Worm (Caenorhabditis elegans) whole organism, L1 larva: ENCODE data around the gene inx-8.

Experiments used
- C04F5.9 ChIP-seq: sonication (generic microtip); optimal IDR thresholded peaks from 2 replicates; lab custom pipeline; 2016; ENCODE audit warnings: missing genetic modification characterization, missing compliant biosample characterization
- C16A3.4 ChIP-seq: fragments of 150-350 bp; optimal IDR thresholded peaks from 2 replicates; lab custom pipeline; 2014; ENCODE audit warnings: missing biosample characterization, missing genetic modification characterization
- aha-1 ChIP-seq: fragments of 150-350 bp; optimal IDR thresholded peaks from 2 replicates; lab custom pipeline; 2014; ENCODE audit warnings: missing biosample characterization, missing genetic modification characterization
- alr-1 ChIP-seq: fragments of 200-800 bp; sonication (Bioruptor generic); optimal IDR thresholded peaks from 2 replicates; lab custom pipeline; 2018; ENCODE audit warnings: borderline replicate concordance, mild to moderate bottlenecking, missing genetic modification characterization, missing compliant biosample characterization
- aly-2 ChIP-seq: fragments of 150-350 bp; optimal IDR thresholded peaks from 2 replicates; lab custom pipeline; 2014; ENCODE audit warnings: missing biosample characterization, missing genetic modification characterization
- ama-1 ChIP-seq: fragments of 150-350 bp; optimal IDR thresholded peaks from 2 replicates; lab custom pipeline; 2014
- blmp-1 ChIP-seq: fragments of 150-350 bp; optimal IDR thresholded peaks from 2 replicates; lab custom pipeline; 2014; ENCODE audit warnings: missing biosample characterization, missing genetic modification characterization
- ceh-63 ChIP-seq: fragments of 200-800 bp; sonication (Bioruptor generic); optimal IDR thresholded peaks from 2 replicates; lab custom pipeline; 2018; ENCODE audit warnings: mild to moderate bottlenecking, missing genetic modification characterization, missing compliant biosample characterization
- ceh-8 ChIP-seq: fragments of 200-800 bp; sonication (Bioruptor generic); optimal IDR thresholded peaks from 2 replicates; lab custom pipeline; 2018; ENCODE audit warnings: mild to moderate bottlenecking, missing genetic modification characterization, moderate library complexity, missing compliant biosample characterization
- ceh-88 ChIP-seq: fragments of 200-800 bp; sonication (Bioruptor generic); IDR thresholded peaks from 2 replicates; pipeline ENCODE4 v1.3.6; 2022; ENCODE audit warnings: missing genetic modification characterization, missing compliant biosample characterization
- ceh-90 ChIP-seq: sonication (generic microtip); optimal IDR thresholded peaks from 2 replicates; lab custom pipeline; 2016; ENCODE audit warnings: missing genetic modification characterization, missing compliant biosample characterization
- dsc-1 ChIP-seq: sonication (generic microtip); optimal IDR thresholded peaks from 2 replicates; lab custom pipeline; 2016; ENCODE audit warnings: mild to moderate bottlenecking, missing genetic modification characterization, missing compliant biosample characterization
- efl-1 ChIP-seq, 4 experiments: fragments of 150-350 bp; optimal IDR thresholded peaks in 3 of 4; peaks in 1 of 4; 1 replicate in 1 of 4; 2 replicates in 3 of 4; lab custom pipeline; 2014; ENCODE audit warnings: missing biosample characterization in 2 of 4, missing genetic modification characterization in 2 of 4, missing genetic modification reagents in 2 of 4
- egl-27 ChIP-seq, 2 experiments: fragments of 150-350 bp in 1 of 2; sonication (generic microtip); optimal IDR thresholded peaks; 3 replicates each; lab custom pipeline; 2017 to 2018; ENCODE audit warnings: missing biosample characterization in 2 of 2, missing genetic modification characterization in 2 of 2, missing genetic modification reagents in 2 of 2
- ets-5 ChIP-seq: fragments of 200-800 bp; sonication (Bioruptor generic); IDR thresholded peaks from 2 replicates; pipeline ENCODE4 v1.3.6; 2022; ENCODE audit warnings: missing genetic modification characterization, missing compliant biosample characterization
- fkh-10 ChIP-seq: sonication (generic microtip); optimal IDR thresholded peaks from 2 replicates; lab custom pipeline; 2017; ENCODE audit warnings: missing biosample characterization, missing genetic modification reagents, missing genetic modification characterization
- fkh-4 ChIP-seq: sonication (generic microtip); optimal IDR thresholded peaks from 2 replicates; lab custom pipeline; 2016; ENCODE audit warnings: missing compliant biosample characterization, missing genetic modification characterization, borderline replicate concordance
- fkh-8 ChIP-seq: sonication (generic microtip); optimal IDR thresholded peaks from 2 replicates; lab custom pipeline; 2016; ENCODE audit warnings: mild to moderate bottlenecking, missing genetic modification characterization, missing compliant biosample characterization
- fos-1 ChIP-seq: fragments of 150-350 bp; optimal IDR thresholded peaks from 2 replicates; lab custom pipeline; 2014; ENCODE audit warnings: missing biosample characterization, missing genetic modification characterization
- grh-1 ChIP-seq: fragments of 200-800 bp; sonication (Bioruptor generic); IDR thresholded peaks from 2 replicates; pipeline ENCODE4 v1.3.6; 2022; ENCODE audit warnings: missing genetic modification reagents, missing genetic modification characterization, missing compliant biosample characterization
- hlh-4 ChIP-seq: sonication (generic microtip); optimal IDR thresholded peaks from 2 replicates; lab custom pipeline; 2016; ENCODE audit warnings: mild to moderate bottlenecking, missing genetic modification characterization, missing compliant biosample characterization
- hpl-2 ChIP-seq: fragments of 150-350 bp; optimal IDR thresholded peaks from 2 replicates; lab custom pipeline; 2014; ENCODE audit warnings: missing biosample characterization, missing genetic modification reagents, missing genetic modification characterization
- irx-1 ChIP-seq: sonication (generic microtip); optimal IDR thresholded peaks from 2 replicates; lab custom pipeline; 2016; ENCODE audit warnings: missing genetic modification characterization, missing compliant biosample characterization
- isw-1 ChIP-seq: fragments of 200-800 bp; sonication (Bioruptor generic); IDR thresholded peaks from 2 replicates; pipeline ENCODE4 v1.3.6; 2022; ENCODE audit warnings: missing genetic modification characterization, missing compliant biosample characterization
- jun-1 ChIP-seq: fragments of 150-350 bp; optimal IDR thresholded peaks from 2 replicates; lab custom pipeline; 2014; ENCODE audit warnings: missing biosample characterization, missing genetic modification reagents, missing genetic modification characterization
- lin-13 ChIP-seq: fragments of 150-350 bp; optimal IDR thresholded peaks from 2 replicates; lab custom pipeline; 2014; ENCODE audit warnings: missing biosample characterization, missing genetic modification reagents, missing genetic modification characterization
- lin-15B ChIP-seq: fragments of 150-350 bp; sonication (generic microtip); optimal IDR thresholded peaks from 3 replicates; lab custom pipeline; 2014; ENCODE audit warnings: missing biosample characterization, missing genetic modification characterization
- lin-35 ChIP-seq, 2 experiments: fragments of 150-350 bp; optimal IDR thresholded peaks; 2 replicates each; lab custom pipeline; 2014; ENCODE audit warnings: missing biosample characterization in 2 of 2, missing genetic modification characterization in 2 of 2, missing genetic modification reagents in 2 of 2
- lin-39 ChIP-seq: fragments of 150-350 bp; optimal IDR thresholded peaks from 2 replicates; lab custom pipeline; 2014; ENCODE audit warnings: missing biosample characterization, missing genetic modification reagents, missing genetic modification characterization
- lsy-2 ChIP-seq, 2 experiments: fragments of 150-350 bp; optimal IDR thresholded peaks; 2 replicates each; lab custom pipeline; 2014; ENCODE audit warnings: missing biosample characterization in 2 of 2, missing genetic modification characterization in 2 of 2
- mab-9 ChIP-seq: fragments of 200-800 bp; sonication (Bioruptor generic); IDR thresholded peaks from 2 replicates; pipeline ENCODE4 v1.3.6; 2022; ENCODE audit warnings: missing genetic modification reagents, missing genetic modification characterization, missing compliant biosample characterization
- mdl-1 ChIP-seq, 2 experiments: fragments of 150-350 bp; optimal IDR thresholded peaks; 2 replicates each; lab custom pipeline; 2014 to 2017; ENCODE audit warnings: missing biosample characterization in 2 of 2, missing genetic modification characterization in 2 of 2, inconsistent platforms in 1 of 2
- mef-2 ChIP-seq: fragments of 150-350 bp; optimal IDR thresholded peaks from 2 replicates; lab custom pipeline; 2014; ENCODE audit warnings: missing biosample characterization, missing genetic modification characterization
- mep-1 ChIP-seq: fragments of 150-350 bp; optimal IDR thresholded peaks from 2 replicates; lab custom pipeline; 2014; ENCODE audit warnings: missing biosample characterization, missing genetic modification characterization
- nhr-11 ChIP-seq: fragments of 150-350 bp; optimal IDR thresholded peaks from 2 replicates; lab custom pipeline; 2014; ENCODE audit warnings: missing biosample characterization, missing genetic modification characterization
- nhr-12 ChIP-seq: sonication (generic microtip); optimal IDR thresholded peaks from 2 replicates; lab custom pipeline; 2017; ENCODE audit warnings: missing biosample characterization, missing genetic modification characterization
- nhr-237 ChIP-seq: fragments of 150-350 bp; optimal IDR thresholded peaks from 2 replicates; lab custom pipeline; 2014; ENCODE audit warnings: missing biosample characterization, missing genetic modification characterization
- nhr-47 ChIP-seq: sonication (generic microtip); optimal IDR thresholded peaks from 2 replicates; lab custom pipeline; 2016; ENCODE audit warnings: mild to moderate bottlenecking, missing genetic modification characterization, moderate library complexity, missing compliant biosample characterization
- nhr-71 ChIP-seq: sonication (generic microtip); optimal IDR thresholded peaks from 2 replicates; lab custom pipeline; 2016; ENCODE audit warnings: mild to moderate bottlenecking, missing genetic modification characterization, moderate library complexity, missing compliant biosample characterization
- nhr-76 ChIP-seq: sonication (generic microtip); optimal IDR thresholded peaks from 2 replicates; lab custom pipeline; 2017; ENCODE audit warnings: missing biosample characterization, missing genetic modification characterization
- nhr-84 ChIP-seq: sonication (generic microtip); optimal IDR thresholded peaks from 2 replicates; lab custom pipeline; 2017; ENCODE audit warnings: missing biosample characterization, missing genetic modification characterization
- nhr-85 ChIP-seq: sonication (generic microtip); peaks from one replicate; lab custom pipeline; 2016; ENCODE audit warnings: missing genetic modification characterization, inconsistent platforms, missing compliant biosample characterization
- rnt-1 ChIP-seq: sonication (generic microtip); optimal IDR thresholded peaks from 2 replicates; lab custom pipeline; 2016; ENCODE audit warnings: mild to moderate bottlenecking, missing genetic modification characterization, moderate library complexity, missing compliant biosample characterization
- snpc-4 ChIP-seq: fragments of 150-350 bp; optimal IDR thresholded peaks from 2 replicates; lab custom pipeline; 2014; ENCODE audit warnings: missing biosample characterization, missing genetic modification characterization
- sox-4 ChIP-seq: sonication (generic microtip); optimal IDR thresholded peaks from 2 replicates; lab custom pipeline; 2016; ENCODE audit warnings: missing genetic modification characterization, missing compliant biosample characterization
- sptf-1 ChIP-seq: fragments of 150-350 bp; optimal IDR thresholded peaks from 2 replicates; lab custom pipeline; 2014; ENCODE audit warnings: missing biosample characterization, missing genetic modification characterization
- swsn-7 ChIP-seq: sonication (generic microtip); optimal IDR thresholded peaks from 2 replicates; lab custom pipeline; 2016; ENCODE audit warnings: missing genetic modification characterization, missing compliant biosample characterization
- tlp-1 ChIP-seq: fragments of 150-350 bp; optimal IDR thresholded peaks from 2 replicates; lab custom pipeline; 2014; ENCODE audit warnings: missing biosample characterization, missing genetic modification characterization
- unc-86 ChIP-seq: sonication (generic microtip); optimal IDR thresholded peaks from 2 replicates; lab custom pipeline; 2016; ENCODE audit warnings: missing genetic modification characterization, missing compliant biosample characterization
- unc-98 ChIP-seq: fragments of 200-800 bp; sonication (Bioruptor generic); IDR thresholded peaks from 2 replicates; pipeline ENCODE4 v1.3.6; 2022; ENCODE audit warnings: missing genetic modification characterization, missing compliant biosample characterization
- vab-15 ChIP-seq: sonication (generic microtip); optimal IDR thresholded peaks from 2 replicates; lab custom pipeline; 2017; ENCODE audit warnings: missing genotype, mild to moderate bottlenecking, missing genetic modification characterization, missing compliant biosample characterization
- xbp-1 ChIP-seq: sonication (generic microtip); optimal IDR thresholded peaks from 2 replicates; lab custom pipeline; 2016; ENCODE audit warnings: missing genetic modification characterization, missing compliant biosample characterization
- zip-4 ChIP-seq: fragments of 200-800 bp; sonication (Bioruptor generic); optimal IDR thresholded peaks from 2 replicates; lab custom pipeline; 2018; ENCODE audit warnings: mild to moderate bottlenecking, missing genetic modification characterization, moderate library complexity, missing compliant biosample characterization
- ztf-11 ChIP-seq, 2 experiments: sonication (generic microtip); optimal IDR thresholded peaks; 2 replicates each; lab custom pipeline; 2016 to 2017; ENCODE audit warnings: missing genetic modification characterization in 2 of 2, missing biosample characterization in 1 of 2, missing compliant biosample characterization in 1 of 2
- ztf-4 ChIP-seq: fragments of 150-350 bp; optimal IDR thresholded peaks from 2 replicates; lab custom pipeline; 2014; ENCODE audit warnings: missing biosample characterization, missing genetic modification characterization

inx-8 gene

ce11 chrIV:11636409-11636723 lies 37.3 kb upstream of the inx-8 start, which contains the start of gene F58B3.6:
Gene F58B3.6, plus strand, starts transcription at chrIV:11636648.
- TF ChIP-seq aly-2 (no peak), ztf-4 (tag; lab: Kevin White, UChicago) (peak; percentile 66), lin-13 (no peak), aha-1 (tag; lab: Kevin White, UChicago) (no peak), mdl-1 (tag; optimal IDR thresholded peaks at IDR 0.05; lab: Kevin White, UChicago) (peak in 1 of 2 experiments; percentile 91), fkh-8 (tag; lab: Kevin White, UChicago) (no peak), efl-1 (optimal IDR thresholded peaks at IDR 0.05; lab: Kevin White, UChicago) (peak in 1 of 2 experiments; percentile 33), efl-1 (GFP tag; optimal IDR thresholded peaks at IDR 0.05 in 1 of 2; lab: Kevin White, UChicago) (peak; percentile 7 to 39), blmp-1 (tag; lab: Kevin White, UChicago) (peak; percentile 76), vab-15 (tag; lab: Kevin White, UChicago) (no peak), nhr-71 (tag; lab: Kevin White, UChicago) (peak; percentile 77), zip-4 (GFP tag; lab: Kevin White, UChicago) (no peak), unc-86 (no peak), egl-27 (tag; optimal IDR thresholded peaks at IDR 0.05; lab: Kevin White, UChicago) (no peak), grh-1 (GFP tag; lab: Robert Waterston, UW) (no peak), tlp-1 (tag; lab: Kevin White, UChicago) (no peak), isw-1 (GFP tag; lab: Robert Waterston, UW) (no peak), sox-4 (no peak), lsy-2 (tag; optimal IDR thresholded peaks at IDR 0.05; lab: Kevin White, UChicago) (peak; percentile 26 to 65), mef-2 (no peak), rnt-1 (tag; lab: Kevin White, UChicago) (peak; percentile 53), lin-15B (tag; lab: Kevin White, UChicago) (no peak), hpl-2 (GFP tag; lab: Kevin White, UChicago) (no peak), alr-1 (no peak), swsn-7 (tag; lab: Kevin White, UChicago) (peak; percentile 6), nhr-47 (no peak), nhr-11 (no peak), unc-98 (no peak), fos-1 (tag; lab: Kevin White, UChicago) (no peak), ets-5 (GFP tag; lab: Robert Waterston, UW) (no peak), C16A3.4 (tag; lab: Kevin White, UChicago) (peak; percentile 53), ceh-90 (tag; lab: Kevin White, UChicago) (no peak), ama-1 (no peak), dsc-1 (tag; lab: Kevin White, UChicago) (no peak), C04F5.9 (tag; lab: Kevin White, UChicago) (no peak), ceh-88 (GFP tag; lab: Robert Waterston, UW) (no peak), nhr-84 (no peak), mab-9 (GFP tag; lab: Robert Waterston, UW) (no peak), nhr-85 (no peak), sptf-1 (no peak), fkh-4 (tag; lab: Kevin White, UChicago) (no peak), nhr-12 (no peak), nhr-237 (tag; lab: Kevin White, UChicago) (no peak), lin-35 (GFP tag; optimal IDR thresholded peaks at IDR 0.05; lab: Kevin White, UChicago) (peak; percentile 22 to 71), ceh-63 (GFP tag; lab: Kevin White, UChicago) (no peak), hlh-4 (tag; lab: Kevin White, UChicago) (no peak), fkh-10 (GFP tag; lab: Kevin White, UChicago) (no peak), nhr-76 (tag; lab: Kevin White, UChicago) (no peak), lin-39 (tag; lab: Kevin White, UChicago) (no peak), jun-1 (no peak), ceh-8 (no peak), ztf-11 (tag; optimal IDR thresholded peaks at IDR 0.05; lab: Kevin White, UChicago) (no peak), mep-1 (tag; lab: Kevin White, UChicago) (peak; percentile 73), snpc-4 (tag; lab: Kevin White, UChicago) (no peak), irx-1 (tag; lab: Kevin White, UChicago) (no peak), xbp-1 (tag; lab: Kevin White, UChicago) (peak; percentile 10)
